Fruit fly (Drosophila melanogaster) Kc167 (cell line): ENCODE results near the gene wap.

ENCODE experiments used
- h ChIP-seq: fragments of >200 bp; optimal IDR thresholded peaks from 3 replicates; lab custom pipeline; 2018; ENCODE audit warnings: missing external identifiers
- insv ChIP-seq: fragments of >200 bp; optimal IDR thresholded peaks from 3 replicates; lab custom pipeline; 2018; ENCODE audit warnings: missing external identifiers
- psq ChIP-seq: fragments of >200 bp; optimal IDR thresholded peaks from 2 replicates; lab custom pipeline; 2017; ENCODE audit warnings: missing external identifiers
- ttk ChIP-seq: sonication (Bioruptor generic); optimal IDR thresholded peaks from 2 replicates; lab custom pipeline; 2017; ENCODE audit warnings: missing external identifiers

DNA sequence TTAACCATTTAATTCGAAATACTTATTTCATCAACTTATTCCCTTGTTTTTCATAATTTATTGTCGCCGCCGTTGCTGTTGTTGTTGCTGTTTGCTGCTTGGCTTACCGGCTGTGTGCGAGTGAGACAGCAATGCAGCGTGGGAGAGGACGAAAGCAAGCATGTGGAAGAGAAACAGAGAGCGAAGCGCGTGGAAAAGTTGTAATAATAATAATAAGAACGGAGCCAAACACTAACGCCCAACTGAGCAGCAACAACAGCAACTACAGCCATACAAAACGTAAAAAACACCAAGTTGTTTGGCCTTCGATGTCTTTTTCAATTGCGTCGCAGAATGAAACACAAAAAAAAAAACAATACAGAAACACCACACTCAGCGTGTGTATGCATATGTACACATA is 25.9 kb upstream of the wap start:
- TF ChIP-seq insv (lab: Kevin White, UChicago) (no peak), psq (no peak), h (lab: Kevin White, UChicago) (no peak), ttk (no peak)
